Worm (Caenorhabditis elegans): Measurements from ENCODE around the gene F10E7.9.

DNA sequence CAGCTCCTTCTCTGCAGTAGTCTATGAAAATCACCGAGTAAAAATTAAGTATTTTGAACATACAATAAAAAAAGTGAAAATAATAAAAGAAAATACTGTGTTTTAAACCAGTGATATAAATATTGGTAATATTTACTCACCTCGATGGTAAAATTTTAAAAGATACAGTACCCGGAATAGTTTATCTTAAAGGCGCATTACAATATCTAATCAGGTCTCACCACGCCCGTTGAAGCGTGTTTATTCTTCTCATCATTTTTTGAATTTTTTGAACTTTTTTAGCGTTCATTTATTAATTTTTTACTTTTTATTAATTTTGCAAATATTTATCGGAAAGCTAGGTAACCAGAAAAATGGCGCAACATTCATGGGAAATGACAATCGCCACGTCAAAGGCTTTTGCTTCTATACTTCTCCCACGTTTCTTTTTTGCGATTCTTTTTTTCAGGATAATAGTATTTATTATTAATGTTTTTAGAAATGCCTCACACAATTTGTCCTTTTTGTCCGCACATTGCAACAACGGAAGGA, 12.0 kb upstream of the F10E7.9 start, which contains the start of gene F10E7.2:
- TF ChIP-seq F13H6.1 (tag; optimal IDR thresholded peaks at IDR 0.05) (no peak), snpc-4 (tag; optimal IDR thresholded peaks at IDR 0.05) (no peak), unc-62 (GFP tag; optimal IDR thresholded peaks at IDR 0.05) (no peak), lsy-2 (tag; optimal IDR thresholded peaks at IDR 0.05) (no peak), aly-2 (tag; optimal IDR thresholded peaks at IDR 0.05) (no peak), unc-55 (GFP tag; optimal IDR thresholded peaks at IDR 0.05) (no peak), nhr-6 (tag; optimal IDR thresholded peaks at IDR 0.05) (no peak), lin-39 (tag; optimal IDR thresholded peaks at IDR 0.05) (no peak)

Data from whole organism, L2 larva.